Worm (Caenorhabditis elegans): ENCODE measurements around the gene orc-3.

- TF ChIP-seq fos-1 (tag; optimal IDR thresholded peaks at IDR 0.05) (no peak), snpc-4 (tag; optimal IDR thresholded peaks at IDR 0.05) (no peak), nhr-10 (tag; optimal IDR thresholded peaks at IDR 0.05) (no peak), peb-1 (tag; optimal IDR thresholded peaks at IDR 0.05) (no peak), zag-1 (tag; optimal IDR thresholded peaks at IDR 0.05) (no peak), lin-13 (GFP tag; optimal IDR thresholded peaks at IDR 0.05) (no peak), nhr-6 (tag; optimal IDR thresholded peaks at IDR 0.05) (no peak), sem-4 (tag; optimal IDR thresholded peaks at IDR 0.05) (no peak), nhr-11 (tag; optimal IDR thresholded peaks at IDR 0.05) (no peak), unc-62 (GFP tag; optimal IDR thresholded peaks at IDR 0.05) (no peak), R02D3.7 (tag; optimal IDR thresholded peaks at IDR 0.05) (no peak), mab-5 (tag; optimal IDR thresholded peaks at IDR 0.05) (no peak), nhr-23 (tag; optimal IDR thresholded peaks at IDR 0.05) (no peak), sma-3 (GFP tag; optimal IDR thresholded peaks at IDR 0.05) (no peak)
These were observed 44.7 kb upstream of the orc-3 start for ce11 chrIII:1163203-1163602.
